Worm (Caenorhabditis elegans) whole organism, young adult: Measurements from ENCODE around the gene cua-1.

ENCODE experiments used
- D2030.7 ChIP-seq: fragments of 200-800 bp; sonication (Bioruptor generic); IDR thresholded peaks from 2 replicates; pipeline ENCODE4 v1.3.6; 2022; ENCODE audit warnings: missing genetic modification reagents, missing genetic modification characterization, missing compliant biosample characterization
- F10E7.11 ChIP-seq: sonication (generic microtip); optimal IDR thresholded peaks from 2 replicates; lab custom pipeline; 2017; ENCODE audit warnings: mild to moderate bottlenecking, missing genetic modification characterization, moderate library complexity, missing compliant biosample characterization
- F22D6.2 ChIP-seq: sonication (generic microtip); optimal IDR thresholded peaks from 2 replicates; lab custom pipeline; 2016; ENCODE audit warnings: mild to moderate bottlenecking, missing genetic modification characterization, missing compliant biosample characterization
- F23B12.7 ChIP-seq: sonication (generic microtip); optimal IDR thresholded peaks from 2 replicates; lab custom pipeline; 2017; ENCODE audit warnings: missing genetic modification characterization, mild to moderate bottlenecking, missing compliant biosample characterization, antibody characterized with exemption, moderate library complexity; ENCODE audit not compliant: insufficient read depth
- F39B2.1 ChIP-seq: fragments of 200-800 bp; sonication (Bioruptor generic); IDR thresholded peaks from 2 replicates; pipeline ENCODE4 v1.3.6; 2022; ENCODE audit warnings: missing genetic modification reagents, missing genetic modification characterization, missing compliant biosample characterization
- T07F8.4 ChIP-seq: sonication (generic microtip); optimal IDR thresholded peaks from 2 replicates; lab custom pipeline; 2016; ENCODE audit warnings: mild to moderate bottlenecking, missing genetic modification characterization, moderate library complexity, missing compliant biosample characterization
- T26A5.8 ChIP-seq: sonication (generic microtip); optimal IDR thresholded peaks from 2 replicates; lab custom pipeline; 2016; ENCODE audit warnings: missing genetic modification characterization, missing compliant biosample characterization
- Y53F4B.3 ChIP-seq: fragments of 200-800 bp; sonication (Bioruptor generic); IDR thresholded peaks from 2 replicates; pipeline ENCODE4 v1.3.6; 2022; ENCODE audit warnings: missing genetic modification reagents, missing genetic modification characterization, missing compliant biosample characterization
- Y67H2A.10 ChIP-seq: fragments of 200-800 bp; sonication (Bioruptor generic); conservative IDR thresholded peaks from 2 replicates; pipeline ENCODE4 v1.3.6; 2022; ENCODE audit warnings: missing genetic modification reagents, missing genetic modification characterization, missing compliant biosample characterization
- Y79H2A.3 ChIP-seq: fragments of 200-800 bp; sonication (Bioruptor generic); conservative IDR thresholded peaks from 2 replicates; pipeline ENCODE4 v1.3.6; 2022; ENCODE audit warnings: missing genetic modification reagents, missing genetic modification characterization, missing compliant biosample characterization
- Y95B8A.8 ChIP-seq: fragments of 200-800 bp; sonication (Bioruptor generic); IDR thresholded peaks from 2 replicates; pipeline ENCODE4 v1.3.6; 2022; ENCODE audit warnings: missing genetic modification reagents, missing genetic modification characterization, missing compliant biosample characterization
- aptf-2 ChIP-seq: fragments of 200-800 bp; sonication (Bioruptor generic); conservative IDR thresholded peaks from 2 replicates; pipeline ENCODE4 v1.3.6; 2022; ENCODE audit warnings: missing genetic modification reagents, missing genetic modification characterization, missing compliant biosample characterization
- atf-7 ChIP-seq: sonication (generic microtip); optimal IDR thresholded peaks from 2 replicates; lab custom pipeline; 2017; ENCODE audit warnings: mild to moderate bottlenecking, missing genetic modification characterization, missing compliant biosample characterization
- cebp-2 ChIP-seq: fragments of 200-800 bp; sonication (Bioruptor generic); IDR thresholded peaks from 2 replicates; pipeline ENCODE4 v1.3.6; 2022; ENCODE audit warnings: missing genetic modification characterization, missing compliant biosample characterization
- ceh-100 ChIP-seq: fragments of 200-800 bp; sonication (Bioruptor generic); IDR thresholded peaks from 2 replicates; pipeline ENCODE4 v1.3.6; 2022; ENCODE audit warnings: missing genetic modification reagents, missing genetic modification characterization, missing compliant biosample characterization
- ceh-58 ChIP-seq: fragments of 200-800 bp; sonication (Bioruptor generic); IDR thresholded peaks from 2 replicates; pipeline ENCODE4 v1.3.6; 2022; ENCODE audit warnings: missing genetic modification characterization, missing compliant biosample characterization
- ceh-79 ChIP-seq: sonication (generic microtip); optimal IDR thresholded peaks from 2 replicates; lab custom pipeline; 2017; ENCODE audit warnings: mild to moderate bottlenecking, missing genetic modification characterization, missing compliant biosample characterization
- ceh-91 ChIP-seq: fragments of 200-800 bp; sonication (Bioruptor generic); IDR thresholded peaks from 2 replicates; pipeline ENCODE4 v1.3.6; 2022; ENCODE audit warnings: missing genetic modification reagents, missing genetic modification characterization, missing compliant biosample characterization
- die-1 ChIP-seq: sonication (generic microtip); optimal IDR thresholded peaks from 2 replicates; lab custom pipeline; 2016; ENCODE audit warnings: missing genotype, mild to moderate bottlenecking, missing genetic modification characterization, missing compliant biosample characterization
- dox-1 ChIP-seq: fragments of 200-800 bp; sonication (Bioruptor generic); IDR thresholded peaks from 2 replicates; pipeline ENCODE4 v1.3.6; 2022; ENCODE audit warnings: missing genetic modification reagents, missing genetic modification characterization, missing compliant biosample characterization
- dpl-1 ChIP-seq: fragments of 150-350 bp; optimal IDR thresholded peaks from 2 replicates; lab custom pipeline; 2014; ENCODE audit warnings: missing biosample characterization, missing genetic modification reagents, missing genetic modification characterization
- efl-1 ChIP-seq: fragments of 150-350 bp; optimal IDR thresholded peaks from 2 replicates; lab custom pipeline; 2014; ENCODE audit warnings: missing biosample characterization, missing genetic modification reagents, missing genetic modification characterization
- gei-17 ChIP-seq: fragments of 200-800 bp; sonication (Bioruptor generic); optimal IDR thresholded peaks from 2 replicates; lab custom pipeline; 2018; ENCODE audit warnings: mild to moderate bottlenecking, missing genetic modification characterization, missing compliant biosample characterization
- him-1 ChIP-seq: sonication (generic microtip); optimal IDR thresholded peaks from 2 replicates; lab custom pipeline; 2016; ENCODE audit warnings: missing genotype, missing genetic modification reagents, missing genetic modification characterization, missing compliant biosample characterization
- hlh-12 ChIP-seq: sonication (generic microtip); optimal IDR thresholded peaks from 2 replicates; lab custom pipeline; 2016; ENCODE audit warnings: missing genetic modification characterization, missing compliant biosample characterization
- let-526 ChIP-seq: fragments of 200-800 bp; sonication (Bioruptor generic); IDR thresholded peaks from 2 replicates; pipeline ENCODE4 v1.3.6; 2022; ENCODE audit warnings: missing genetic modification reagents, missing genetic modification characterization, missing compliant biosample characterization
- lsy-27 ChIP-seq: sonication (generic microtip); optimal IDR thresholded peaks from 2 replicates; lab custom pipeline; 2017; ENCODE audit warnings: missing genetic modification characterization, mild to moderate bottlenecking, missing compliant biosample characterization, antibody characterized with exemption, missing genotype, borderline replicate concordance; ENCODE audit not compliant: insufficient read depth
- madf-10 ChIP-seq: sonication (generic microtip); optimal IDR thresholded peaks from 2 replicates; lab custom pipeline; 2016; ENCODE audit warnings: mild to moderate bottlenecking, missing genetic modification characterization, missing compliant biosample characterization
- madf-6 ChIP-seq: fragments of 200-800 bp; sonication (Bioruptor generic); IDR thresholded peaks from 2 replicates; pipeline ENCODE4 v1.3.6; 2022; ENCODE audit warnings: missing genetic modification reagents, missing genetic modification characterization, missing compliant biosample characterization
- nhr-120 ChIP-seq: fragments of 200-800 bp; sonication (Bioruptor generic); IDR thresholded peaks from 2 replicates; pipeline ENCODE4 v1.3.6; 2022; ENCODE audit warnings: missing genetic modification characterization, missing compliant biosample characterization
- nhr-179 ChIP-seq: sonication (generic microtip); optimal IDR thresholded peaks from 2 replicates; lab custom pipeline; 2016; ENCODE audit warnings: mild to moderate bottlenecking, missing genetic modification characterization, missing compliant biosample characterization
- nhr-27 ChIP-seq: fragments of 200-800 bp; sonication (Bioruptor generic); optimal IDR thresholded peaks from 2 replicates; lab custom pipeline; 2018; ENCODE audit warnings: mild to moderate bottlenecking, missing genetic modification characterization, moderate library complexity, missing compliant biosample characterization
- nhr-80 ChIP-seq: sonication (generic microtip); optimal IDR thresholded peaks from 2 replicates; lab custom pipeline; 2016; ENCODE audit warnings: missing genetic modification characterization, missing compliant biosample characterization
- rcor-1 ChIP-seq: fragments of 200-800 bp; sonication (Bioruptor generic); IDR thresholded peaks from 2 replicates; pipeline ENCODE4 v1.3.6; 2022; ENCODE audit warnings: missing genetic modification reagents, missing genetic modification characterization, missing compliant biosample characterization
- rpc-1 ChIP-seq, 2 experiments: fragments of 150-350 bp in 1 of 2; sonication (generic microtip) in 1 of 2; optimal IDR thresholded peaks; 2 replicates each; lab custom pipeline; 2014 to 2018; ENCODE audit warnings: missing biosample characterization in 1 of 2, missing genetic modification characterization in 1 of 2, missing genetic modification reagents in 1 of 2, missing genotype in 1 of 2
- sdz-38 ChIP-seq: sonication (generic microtip); optimal IDR thresholded peaks from 2 replicates; lab custom pipeline; 2016; ENCODE audit warnings: missing genotype, missing genetic modification characterization, missing compliant biosample characterization
- snpc-3.4 ChIP-seq: sonication (generic microtip); optimal IDR thresholded peaks from 2 replicates; lab custom pipeline; 2017; ENCODE audit warnings: missing genetic modification characterization, mild to moderate bottlenecking, missing compliant biosample characterization, antibody characterized with exemption, moderate library complexity, missing genotype, missing genetic modification reagents
- snpc-4 ChIP-seq, 5 experiments: fragments of 150-350 bp in 1 of 5; sonication (generic microtip) in 4 of 5; optimal IDR thresholded peaks; 2 replicates each; lab custom pipeline; 2014 to 2018; ENCODE audit warnings: missing genetic modification characterization in 5 of 5, missing biosample characterization in 3 of 5, antibody characterized with exemption in 2 of 5, mild to moderate bottlenecking in 2 of 5, missing compliant biosample characterization in 2 of 5, missing genotype in 2 of 5, moderate library complexity in 2 of 5, missing genetic modification reagents in 1 of 5
- tlf-1 ChIP-seq: fragments of 200-800 bp; sonication (Bioruptor generic); optimal IDR thresholded peaks from 2 replicates; lab custom pipeline; 2018; ENCODE audit warnings: mild to moderate bottlenecking, missing genetic modification characterization, missing compliant biosample characterization
- xnd-1 ChIP-seq: sonication (generic microtip); optimal IDR thresholded peaks from 2 replicates; lab custom pipeline; 2016; ENCODE audit warnings: missing genotype, missing genetic modification reagents, missing genetic modification characterization, missing compliant biosample characterization
- zim-3 ChIP-seq: sonication (generic microtip); optimal IDR thresholded peaks from 2 replicates; lab custom pipeline; 2017; ENCODE audit warnings: mild to moderate bottlenecking, missing genetic modification characterization, moderate library complexity, missing compliant biosample characterization
- ztf-18 ChIP-seq: sonication (generic microtip); optimal IDR thresholded peaks from 2 replicates; lab custom pipeline; 2016; ENCODE audit warnings: missing genotype, mild to moderate bottlenecking, missing genetic modification characterization, missing compliant biosample characterization
- ztf-22 ChIP-seq: fragments of 200-800 bp; sonication (Bioruptor generic); optimal IDR thresholded peaks from 2 replicates; lab custom pipeline; 2018; ENCODE audit warnings: mild to moderate bottlenecking, missing genetic modification characterization, moderate library complexity, missing compliant biosample characterization
- ztf-25 ChIP-seq: fragments of 200-800 bp; sonication (Bioruptor generic); IDR thresholded peaks from 2 replicates; pipeline ENCODE4 v1.3.6; 2022; ENCODE audit warnings: missing genetic modification reagents, missing genetic modification characterization, missing compliant biosample characterization
- ztf-28 ChIP-seq: fragments of 200-800 bp; sonication (Bioruptor generic); IDR thresholded peaks from 2 replicates; pipeline ENCODE4 v1.3.6; 2022; ENCODE audit warnings: missing genetic modification reagents, missing genetic modification characterization, missing compliant biosample characterization
- ztf-6 ChIP-seq: fragments of 200-800 bp; sonication (Bioruptor generic); IDR thresholded peaks from 2 replicates; pipeline ENCODE4 v1.3.6; 2022; ENCODE audit warnings: missing genetic modification reagents, missing genetic modification characterization, missing compliant biosample characterization

Gene cua-1

DNA sequence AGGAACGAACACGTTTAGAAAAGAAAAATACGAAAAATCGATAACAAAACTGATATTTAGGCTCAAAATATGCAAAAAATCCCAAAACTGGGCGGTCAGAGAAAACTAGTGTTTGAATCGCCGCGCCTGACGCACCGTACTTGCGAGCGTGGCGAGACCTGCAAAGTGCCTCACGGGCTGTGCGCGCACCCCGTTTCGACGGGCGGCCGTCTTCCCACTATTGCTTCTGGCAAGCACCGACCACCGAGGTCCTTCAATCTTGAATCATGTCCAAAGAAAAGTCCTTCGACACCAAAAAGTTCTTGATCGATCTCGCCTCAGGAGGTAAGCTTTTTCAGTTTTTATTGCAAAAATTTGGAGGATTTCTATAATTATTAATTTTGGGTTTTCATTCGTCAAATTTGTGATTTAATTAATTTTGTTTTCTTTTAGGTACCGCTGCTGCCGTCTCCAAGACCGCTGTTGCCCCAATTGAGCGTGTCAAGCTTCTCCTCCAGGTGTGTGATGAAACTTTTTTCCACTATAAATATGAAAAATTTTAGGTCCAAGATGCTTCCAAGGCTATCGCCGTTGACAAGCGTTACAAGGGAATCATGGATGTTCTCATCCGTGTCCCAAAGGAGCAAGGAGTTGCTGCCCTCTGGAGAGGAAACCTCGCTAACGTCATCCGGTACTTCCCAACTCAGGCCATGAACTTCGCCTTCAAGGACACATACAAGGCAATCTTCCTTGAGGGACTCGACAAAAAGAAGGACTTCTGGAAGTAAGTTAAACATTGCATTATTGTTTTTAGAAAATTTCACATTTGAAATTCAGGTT is 8.1 kb upstream of the cua-1 start, which contains the start of gene ant-1.1 (continued):
- TF ChIP-seq F39B2.1 (GFP tag; lab: Robert Waterston, UW) = peak; percentile 73; the same call in 1 of the 2 replicates
- no peak for TF ChIP-seq ceh-58 (GFP tag; lab: Robert Waterston, UW)
- TF ChIP-seq madf-10 (tag; lab: Kevin White, UChicago) = peak; percentile 74
- peak; percentile 81 for TF ChIP-seq atf-7 (tag; lab: Kevin White, UChicago)
- TF ChIP-seq T07F8.4 (tag; lab: Kevin White, UChicago) = no peak
- no peak for TF ChIP-seq nhr-27 (tag; lab: Kevin White, UChicago)
- no peak for TF ChIP-seq sdz-38
- peak; percentile 86 for TF ChIP-seq dpl-1 (GFP tag; lab: Kevin White, UChicago)
- 0 out of 2 replicates have a peak, but pooled peaks have one; percentile 38 for TF ChIP-seq ztf-6 (GFP tag; lab: Robert Waterston, UW)
- TF ChIP-seq rpc-1 (optimal IDR thresholded peaks at IDR 0.05; lab: Kevin White, UChicago) = peak; percentile 21
- no peak for TF ChIP-seq rpc-1 (tag; optimal IDR thresholded peaks at IDR 0.05; lab: Kevin White, UChicago)
- TF ChIP-seq F23B12.7 (tag; lab: Kevin White, UChicago) = peak; percentile 68
- no peak for TF ChIP-seq ztf-22 (GFP tag; lab: Kevin White, UChicago)
- peak; percentile 94 for TF ChIP-seq tlf-1 (GFP tag; lab: Kevin White, UChicago)
- TF ChIP-seq D2030.7 (GFP tag; lab: Robert Waterston, UW) = peak; percentile 88
- peak; percentile 63 for TF ChIP-seq nhr-80
- TF ChIP-seq die-1 (tag; lab: Kevin White, UChicago) = peak; percentile 35
- TF ChIP-seq ceh-100 (GFP tag; lab: Robert Waterston, UW) = peak; percentile 74
- TF ChIP-seq ztf-28 = peak; percentile 73; the same call in 1 of the 2 replicates
- no peak for TF ChIP-seq T26A5.8 (tag; lab: Kevin White, UChicago)
- no peak for TF ChIP-seq nhr-179 (tag; lab: Kevin White, UChicago)
- no peak for TF ChIP-seq nhr-120 (GFP tag; lab: Robert Waterston, UW)
- 0 out of 2 replicates have a peak, but pooled peaks have one; percentile 24 for TF ChIP-seq ztf-25
- peak; percentile 45 for TF ChIP-seq gei-17 (GFP tag; lab: Kevin White, UChicago)
- TF ChIP-seq let-526 (GFP tag; lab: Robert Waterston, UW) = peak; percentile 54; the same call in 1 of the 2 replicates
- no peak for TF ChIP-seq Y79H2A.3 (GFP tag; lab: Robert Waterston, UW)
- TF ChIP-seq madf-6 (GFP tag; lab: Robert Waterston, UW) = peak; percentile 85
- peak; percentile 69 for TF ChIP-seq Y95B8A.8 (GFP tag; lab: Robert Waterston, UW)
- TF ChIP-seq him-1 (tag; lab: Kevin White, UChicago) = no peak
- peak; percentile 87 for TF ChIP-seq ztf-18
- TF ChIP-seq Y53F4B.3 (GFP tag; lab: Robert Waterston, UW) = peak; percentile 63
- TF ChIP-seq xnd-1 (tag; lab: Kevin White, UChicago) = peak; percentile 45
- no peak for TF ChIP-seq zim-3 (tag; lab: Kevin White, UChicago)
- peak; percentile 77 for TF ChIP-seq snpc-3.4 (tag; lab: Kevin White, UChicago)
- peak; percentile 1 for TF ChIP-seq F22D6.2
- peak; percentile 82 for TF ChIP-seq aptf-2 (GFP tag; lab: Robert Waterston, UW)
- TF ChIP-seq Y67H2A.10 (GFP tag; lab: Robert Waterston, UW) = peak; percentile 84
- no peak for TF ChIP-seq F10E7.11 (tag; lab: Kevin White, UChicago)
- no peak for TF ChIP-seq cebp-2 (GFP tag; lab: Robert Waterston, UW)
- TF ChIP-seq ceh-79 = peak; percentile 19
- TF ChIP-seq dox-1 (GFP tag; lab: Robert Waterston, UW) = peak; percentile 82
- TF ChIP-seq ceh-91 (GFP tag; lab: Robert Waterston, UW) = peak; percentile 78
- no peak for TF ChIP-seq hlh-12 (tag; lab: Kevin White, UChicago)
- TF ChIP-seq snpc-4 (GFP tag; optimal IDR thresholded peaks at IDR 0.05; lab: Kevin White, UChicago) = no peak
- peak in 3 of 4 experiments; percentile 34 to 65 (median 57) for TF ChIP-seq snpc-4 (tag; optimal IDR thresholded peaks at IDR 0.05; lab: Kevin White, UChicago)
- peak; percentile 86 for TF ChIP-seq efl-1 (GFP tag; lab: Kevin White, UChicago)
- TF ChIP-seq rcor-1 = peak; percentile 87
- TF ChIP-seq lsy-27 (tag; lab: Kevin White, UChicago) = no peak
